Worm (Caenorhabditis elegans) whole organism, L4/young adult: ENCODE data around the gene C07E3.4.

Experiments
- W03F9.2 ChIP-seq: fragments of 150-350 bp; optimal IDR thresholded peaks from 2 replicates; lab custom pipeline; 2014; ENCODE audit warnings: missing biosample characterization, missing genetic modification characterization
- dao-5 ChIP-seq: sonication (generic microtip); optimal IDR thresholded peaks from 2 replicates; lab custom pipeline; 2016; ENCODE audit warnings: missing genotype, missing genetic modification characterization, moderate library complexity, missing compliant biosample characterization
- him-1 ChIP-seq: sonication (generic microtip); optimal IDR thresholded peaks from 2 replicates; lab custom pipeline; 2016; ENCODE audit warnings: missing genotype, missing genetic modification reagents, missing genetic modification characterization, missing compliant biosample characterization

Gene C07E3.4

DNA sequence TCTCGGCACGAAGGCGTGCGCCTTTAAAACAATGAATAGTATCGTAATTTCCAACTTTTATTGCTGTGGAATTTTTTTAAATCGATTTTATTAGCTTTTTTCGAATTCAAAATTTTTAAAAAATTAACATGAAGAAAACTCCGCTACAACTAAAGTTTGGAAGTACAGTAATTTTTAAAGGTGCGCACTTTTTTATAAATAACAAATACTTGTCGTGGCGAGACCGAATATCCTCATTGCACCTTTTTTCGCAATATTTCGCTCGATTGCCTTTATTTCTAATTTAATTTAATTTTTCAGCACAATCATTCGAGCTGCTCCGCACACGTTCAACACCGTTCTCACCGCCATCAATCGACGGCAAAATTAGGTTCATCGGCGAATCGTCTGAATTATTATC, 30.3 kb downstream of the C07E3.4 start, which contains the start of the genes T09F3.2 and T09F3.7:
TSS of gene T09F3.2 (plus strand) at position 301 of the 400 bp plus-strand sequence.
TSS of gene T09F3.7 (plus strand) at position 315 of the 400 bp plus-strand sequence.
- TF ChIP-seq dao-5 (tag; lab: Kevin White, UChicago) (no peak), W03F9.2 (tag; lab: Kevin White, UChicago) (no peak), him-1 (tag; lab: Kevin White, UChicago) (no peak)

DNA sequence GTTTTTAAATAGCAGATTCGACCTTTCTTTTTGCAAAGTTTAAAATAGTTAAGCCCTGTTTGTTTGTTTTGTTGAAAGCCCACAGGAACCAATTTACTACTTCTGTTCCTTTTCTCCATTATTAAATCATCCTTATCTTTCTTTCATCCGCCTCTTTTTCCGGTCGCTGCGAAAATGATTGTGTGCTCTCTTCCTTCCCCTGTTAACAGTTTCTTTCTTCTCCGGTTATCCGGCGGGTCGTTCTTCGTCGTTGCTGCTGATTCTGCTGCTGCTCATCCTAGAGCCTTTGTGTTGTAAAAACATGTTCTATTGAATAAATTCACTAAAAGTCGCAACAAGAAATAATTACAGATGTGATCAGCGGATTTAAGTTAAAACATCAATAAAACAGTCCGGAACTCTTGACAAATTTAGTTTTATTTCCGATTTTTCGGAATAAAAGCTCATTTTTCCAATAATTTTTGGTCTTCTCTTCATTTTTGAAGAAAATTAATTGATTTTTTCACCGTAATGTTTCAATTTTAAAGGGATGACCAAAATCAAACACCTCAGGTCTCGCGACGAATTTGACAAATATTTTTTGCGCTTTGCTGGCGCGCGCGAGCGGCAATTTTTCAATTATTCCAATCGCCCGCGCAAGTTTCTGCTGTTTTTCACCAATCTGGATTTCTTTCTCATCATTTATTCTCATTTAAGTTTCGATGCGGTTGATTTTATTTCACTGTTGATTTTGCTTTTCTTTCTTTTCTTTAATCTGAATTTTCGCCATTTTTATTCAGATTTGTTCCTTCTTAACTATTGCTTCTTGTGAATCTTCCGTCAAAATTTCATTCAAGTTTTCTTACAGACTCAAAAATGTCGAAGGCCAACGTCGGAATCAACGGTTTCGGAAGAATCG, 32.9 kb downstream of the C07E3.4 start, which contains the start of gene gpd-1:
TSS of gene gpd-1 (plus strand) at position 848 of the 898 bp plus-strand sequence.
- no peak for TF ChIP-seq W03F9.2 (tag; lab: Kevin White, UChicago)
- no peak for TF ChIP-seq him-1 (tag; lab: Kevin White, UChicago)
- no peak for TF ChIP-seq dao-5 (tag; lab: Kevin White, UChicago)

DNA sequence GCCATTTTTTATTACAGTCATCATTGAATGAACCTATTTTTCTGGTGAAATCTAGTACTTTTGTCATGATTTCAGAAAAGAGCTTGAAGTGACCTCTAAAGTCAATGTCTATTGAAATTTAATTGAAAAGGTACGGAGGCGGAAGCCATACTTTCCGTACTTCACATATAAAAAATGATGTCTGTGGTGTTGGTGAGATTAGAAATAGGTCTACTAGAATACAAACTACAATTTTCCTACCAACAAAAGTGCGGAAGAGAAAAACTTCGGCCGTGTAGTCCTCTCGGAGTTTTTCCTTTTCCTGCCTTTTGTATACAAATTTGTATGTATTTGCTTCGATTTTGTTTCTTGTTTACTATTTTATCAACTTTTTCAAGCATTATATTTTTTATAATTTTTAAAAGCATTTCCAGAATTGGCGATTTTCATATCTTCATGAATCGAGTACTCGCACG, 34.7 kb downstream of the C07E3.4 start, which contains the start of gene T09F3.4:
TSS of gene T09F3.4 (plus strand) at position 405 of the 455 bp plus-strand sequence.
- peak; percentile 67 for TF ChIP-seq W03F9.2 (tag; lab: Kevin White, UChicago)
- TF ChIP-seq dao-5 (tag; lab: Kevin White, UChicago): peak; percentile 15
- no peak for TF ChIP-seq him-1 (tag; lab: Kevin White, UChicago)

DNA sequence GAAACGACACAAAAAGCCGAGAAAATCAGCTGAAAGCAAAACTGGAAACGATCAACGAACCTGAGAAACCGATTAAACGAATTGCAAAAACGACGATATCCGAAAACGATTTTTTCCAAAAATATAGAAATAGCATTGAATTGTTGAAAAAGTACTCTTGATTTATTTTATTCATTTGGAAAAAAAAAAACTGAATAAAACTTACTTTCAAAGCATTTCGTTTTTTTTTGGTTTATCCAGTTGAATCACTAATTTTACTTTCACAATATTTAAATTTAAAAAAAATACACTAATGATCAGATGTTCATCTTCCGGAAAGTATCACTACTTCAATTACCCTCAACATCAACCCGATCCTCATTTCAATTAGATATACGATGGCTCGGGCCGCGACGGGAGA, 36.0 kb downstream of the C07E3.4 start, which contains the start of gene T09F3.5:
TSS of gene T09F3.5 (plus strand) at position 301 of the 400 bp plus-strand sequence.
- TF ChIP-seq dao-5 (tag; lab: Kevin White, UChicago): no peak
- no peak for TF ChIP-seq W03F9.2 (tag; lab: Kevin White, UChicago)
- no peak for TF ChIP-seq him-1 (tag; lab: Kevin White, UChicago)

DNA sequence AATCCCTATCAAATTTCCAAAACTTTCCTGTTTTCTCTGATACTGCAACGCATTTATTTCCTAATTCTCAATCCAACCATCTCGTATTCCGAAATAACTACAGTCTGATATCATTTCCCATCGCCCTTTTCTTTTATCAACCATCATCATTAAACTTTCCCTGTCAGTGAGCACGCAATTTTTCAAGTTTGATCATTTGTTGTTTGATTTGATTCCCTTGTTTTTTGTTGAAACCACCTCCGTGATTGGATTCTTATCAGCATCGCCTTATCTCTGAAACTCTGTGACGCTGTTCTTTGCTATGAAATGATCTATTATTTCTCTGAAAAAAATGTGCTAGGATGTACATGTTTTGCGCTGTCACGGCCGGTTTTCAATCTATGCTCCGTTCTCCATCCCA, 42.4 kb downstream of the C07E3.4 start:
- no peak for TF ChIP-seq him-1 (tag; lab: Kevin White, UChicago)
- no peak for TF ChIP-seq W03F9.2 (tag; lab: Kevin White, UChicago)
- no peak for TF ChIP-seq dao-5 (tag; lab: Kevin White, UChicago)

DNA sequence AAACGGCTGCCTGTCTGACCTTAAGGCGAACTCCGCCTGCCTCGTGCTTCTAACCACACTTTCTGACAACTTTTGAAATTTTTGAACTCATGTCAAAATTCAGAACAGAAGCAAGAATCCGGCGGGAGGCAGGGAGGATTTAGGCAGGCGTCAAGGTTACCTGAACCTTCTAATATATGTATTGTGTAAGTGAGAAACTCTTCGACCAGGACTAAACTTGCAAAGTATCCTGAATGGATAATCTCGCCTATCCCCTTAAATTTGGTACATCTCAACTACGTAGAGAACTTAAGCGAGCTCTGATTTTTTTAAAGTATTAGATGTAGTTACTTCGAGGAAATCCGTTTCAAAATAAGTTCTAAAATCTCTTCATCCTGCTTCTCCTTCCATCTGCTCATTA, 50.4 kb downstream of the C07E3.4 start, which contains the start of gene E04D5.5:
TSS of gene E04D5.5 (plus strand) at position 301 of the 400 bp plus-strand sequence.
- TF ChIP-seq dao-5 (tag; lab: Kevin White, UChicago): no peak
- no peak for TF ChIP-seq him-1 (tag; lab: Kevin White, UChicago)
- TF ChIP-seq W03F9.2 (tag; lab: Kevin White, UChicago): no peak
